Worm (Caenorhabditis elegans) whole organism, early embryonic: Measurements from ENCODE around the gene C12D8.13.

Source experiments
- ama-1 ChIP-seq: fragments of 150-350 bp; optimal IDR thresholded peaks from 2 replicates; lab custom pipeline; 2014
- ceh-13 ChIP-seq: fragments of 200-800 bp; sonication (Bioruptor generic); optimal IDR thresholded peaks from 2 replicates; lab custom pipeline; 2018; ENCODE audit warnings: mild to moderate bottlenecking, missing genetic modification characterization, missing compliant biosample characterization
- ceh-36 ChIP-seq: sonication (generic microtip); optimal IDR thresholded peaks from 2 replicates; lab custom pipeline; 2016; ENCODE audit warnings: missing genetic modification characterization, inconsistent platforms, missing compliant biosample characterization
- flt-1 ChIP-seq: fragments of 200-800 bp; sonication (Bioruptor generic); IDR thresholded peaks from 2 replicates; pipeline ENCODE4 v1.3.6; 2022; ENCODE audit warnings: missing genetic modification characterization, missing compliant biosample characterization
- scrt-1 ChIP-seq: fragments of 200-800 bp; sonication (Bioruptor generic); IDR thresholded peaks from 2 replicates; pipeline ENCODE4 v1.3.6; 2022; ENCODE audit warnings: missing genetic modification characterization, missing compliant biosample characterization
- sea-1 ChIP-seq: fragments of 200-800 bp; sonication (Bioruptor generic); conservative IDR thresholded peaks from 2 replicates; pipeline ENCODE4 v1.3.6; 2022; ENCODE audit warnings: missing genetic modification characterization, missing compliant biosample characterization
- tbx-11 ChIP-seq: fragments of 200-800 bp; sonication (Bioruptor generic); IDR thresholded peaks from 2 replicates; pipeline ENCODE4 v1.3.6; 2022; ENCODE audit warnings: missing genetic modification characterization, missing compliant biosample characterization
- tbx-37 ChIP-seq: fragments of 200-800 bp; sonication (Bioruptor generic); conservative IDR thresholded peaks from 2 replicates; pipeline ENCODE4 v1.3.6; 2022; ENCODE audit warnings: missing genetic modification reagents, missing genetic modification characterization, missing compliant biosample characterization
- tra-4 ChIP-seq: sonication (generic microtip); optimal IDR thresholded peaks from 2 replicates; lab custom pipeline; 2017; ENCODE audit warnings: missing genetic modification characterization, missing compliant biosample characterization

DNA sequence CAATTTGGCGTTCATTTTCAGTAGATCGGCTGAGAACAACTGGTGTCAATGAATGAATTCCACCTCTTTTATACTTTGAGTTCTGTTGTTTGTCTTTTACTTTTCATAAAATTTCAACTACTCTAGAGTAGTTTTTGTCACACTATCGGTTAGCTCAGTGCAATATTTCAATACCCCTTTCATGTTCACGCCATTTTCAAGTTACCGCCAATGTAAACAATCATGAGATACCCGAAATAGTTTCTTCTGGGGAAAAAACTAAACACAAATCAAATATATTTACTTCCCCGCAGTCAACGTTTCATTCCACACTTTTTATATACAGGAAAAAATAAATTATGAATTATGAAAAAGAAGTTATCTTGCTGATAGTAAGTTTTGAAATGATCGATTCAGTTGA lies 7.9 kb upstream of the C12D8.13 start, which contains the start of gene fipr-4:
- TF ChIP-seq tbx-11 (GFP tag; lab: Robert Waterston, UW) (no peak), ceh-13 (GFP tag; lab: Kevin White, UChicago) (no peak), sea-1 (GFP tag; lab: Robert Waterston, UW) (no peak), scrt-1 (GFP tag; lab: Robert Waterston, UW) (no peak), tra-4 (tag; lab: Kevin White, UChicago) (no peak), flt-1 (GFP tag; lab: Robert Waterston, UW) (no peak), ama-1 (lab: Kevin White, UChicago) (no peak), tbx-37 (GFP tag; lab: Robert Waterston, UW) (no peak), ceh-36 (no peak)
